Fruit fly (Drosophila melanogaster) whole organism, wandering third instar larva: Measurements from ENCODE around the gene Ir7d.

Source experiments
- Abd-B ChIP-seq: fragments of >200 bp; optimal IDR thresholded peaks from 2 replicates; lab custom pipeline; 2017; ENCODE audit warnings: missing biosample characterization, missing genetic modification characterization
- CG32264 ChIP-seq: fragments of 200-800 bp; sonication (Bioruptor generic); optimal IDR thresholded peaks from 2 replicates; lab custom pipeline; 2016; ENCODE audit warnings: missing biosample characterization, missing genetic modification characterization
- CG9705 ChIP-seq: fragments of 200-800 bp; sonication (Bioruptor generic); optimal IDR thresholded peaks from 2 replicates; lab custom pipeline; 2018; ENCODE audit warnings: missing biosample characterization, mild to moderate bottlenecking, missing genetic modification characterization
- CrebA ChIP-seq: fragments of 200-800 bp; sonication (Bioruptor generic); optimal IDR thresholded peaks from 2 replicates; lab custom pipeline; 2016; ENCODE audit warnings: missing biosample characterization, mild to moderate bottlenecking, missing genetic modification characterization, borderline replicate concordance
- Dfd ChIP-seq: fragments of >200 bp; optimal IDR thresholded peaks from 2 replicates; lab custom pipeline; 2017; ENCODE audit warnings: missing biosample characterization, missing genetic modification characterization
- Dif ChIP-seq: fragments of 200-275, 200-300 bp; sonication (Bioruptor generic); optimal IDR thresholded peaks from 2 replicates; lab custom pipeline; 2018; ENCODE audit warnings: missing biosample characterization, missing genetic modification characterization; ENCODE audit not compliant: partially characterized antibody
- GATAd ChIP-seq: sonication (Bioruptor generic); optimal IDR thresholded peaks from 2 replicates; lab custom pipeline; 2016; ENCODE audit warnings: missing biosample characterization, missing genetic modification characterization
- HLH106 ChIP-seq: fragments of 200-800 bp; optimal IDR thresholded peaks from 3 replicates; lab custom pipeline; 2019; ENCODE audit warnings: missing biosample characterization, mild to moderate bottlenecking, missing genetic modification characterization, moderate library complexity
- Hnf4 ChIP-seq: fragments of 200-800 bp; sonication (Bioruptor generic); optimal IDR thresholded peaks from 2 replicates; lab custom pipeline; 2016; ENCODE audit warnings: missing biosample characterization, mild to moderate bottlenecking, missing genetic modification characterization
- Hr78 ChIP-seq: fragments of >200 bp; optimal IDR thresholded peaks from 2 replicates; lab custom pipeline; 2017; ENCODE audit warnings: missing biosample characterization, missing genetic modification characterization
- Hr83 ChIP-seq: fragments of 200-300 bp; sonication (Bioruptor generic); optimal IDR thresholded peaks from 2 replicates; lab custom pipeline; 2016; ENCODE audit warnings: missing biosample characterization, mild to moderate bottlenecking, missing genetic modification characterization, moderate library complexity; ENCODE audit not compliant: poor library complexity, severe bottlenecking
- Jra ChIP-seq: sonication (Bioruptor generic); optimal IDR thresholded peaks from 2 replicates; lab custom pipeline; 2016; ENCODE audit warnings: missing biosample characterization, missing genetic modification characterization
- Mio ChIP-seq: sonication (Bioruptor generic); optimal IDR thresholded peaks from 2 replicates; lab custom pipeline; 2016; ENCODE audit warnings: missing biosample characterization, missing genetic modification characterization
- Myc ChIP-seq: fragments of >200 bp; optimal IDR thresholded peaks from 2 replicates; lab custom pipeline; 2017
- N ChIP-seq: fragments of >200 bp; optimal IDR thresholded peaks from 2 replicates; lab custom pipeline; 2018; ENCODE audit warnings: missing biosample characterization, missing external identifiers, missing genetic modification characterization
- OdsH ChIP-seq: fragments of 200-800 bp; sonication (Bioruptor generic); optimal IDR thresholded peaks from 2 replicates; lab custom pipeline; 2016; ENCODE audit warnings: missing biosample characterization, mild to moderate bottlenecking, missing genetic modification characterization
- Rel ChIP-seq, 2 experiments: fragments of 200-800 bp; sonication (Bioruptor generic) in 1 of 2; optimal IDR thresholded peaks; 2 replicates in 1 of 2; 3 replicates in 1 of 2; lab custom pipeline; 2016 to 2019; ENCODE audit warnings: mild to moderate bottlenecking in 2 of 2, missing biosample characterization in 2 of 2, missing genetic modification characterization in 2 of 2, moderate library complexity in 1 of 2
- Sp1 ChIP-seq: fragments of 200-800 bp; sonication (Bioruptor generic); optimal IDR thresholded peaks from 3 replicates; lab custom pipeline; 2019; ENCODE audit warnings: missing biosample characterization, mild to moderate bottlenecking, missing genetic modification characterization, moderate library complexity
- Vsx2 ChIP-seq: fragments of 200-300, 225-300 bp; sonication (Bioruptor generic); optimal IDR thresholded peaks from 2 replicates; lab custom pipeline; 2018; ENCODE audit warnings: missing biosample characterization, missing genetic modification characterization; ENCODE audit not compliant: partially characterized antibody
- br ChIP-seq: fragments of 200-800 bp; sonication (Bioruptor generic); optimal IDR thresholded peaks from 2 replicates; lab custom pipeline; 2016; ENCODE audit warnings: missing biosample characterization, missing genetic modification characterization
- brk ChIP-seq: fragments of 200-800 bp; sonication (Bioruptor generic); optimal IDR thresholded peaks from 2 replicates; lab custom pipeline; 2016; ENCODE audit warnings: missing biosample characterization, mild to moderate bottlenecking, missing genetic modification characterization
- dl ChIP-seq, 2 experiments: fragments of 175-275, 200-275 bp in 1 of 2; fragments of 200-275 bp in 1 of 2; sonication (Bioruptor generic); optimal IDR thresholded peaks; lab custom pipeline; 2018; ENCODE audit warnings: mild to moderate bottlenecking in 2 of 2, missing biosample characterization in 2 of 2, missing genetic modification characterization in 2 of 2, moderate library complexity in 2 of 2; ENCODE audit not compliant: partially characterized antibody in 2 of 2, insufficient read depth in 1 of 2
- dmrt93B ChIP-seq: fragments of 200-800 bp; sonication (Bioruptor generic); optimal IDR thresholded peaks from 2 replicates; lab custom pipeline; 2018; ENCODE audit warnings: missing biosample characterization, mild to moderate bottlenecking, missing genetic modification characterization
- dsf ChIP-seq: sonication (Bioruptor generic); optimal IDR thresholded peaks from 2 replicates; lab custom pipeline; 2016; ENCODE audit warnings: missing biosample characterization, missing genetic modification characterization, borderline replicate concordance
- ey ChIP-seq: fragments of 200-800 bp; sonication (Bioruptor generic); optimal IDR thresholded peaks from 2 replicates; lab custom pipeline; 2016; ENCODE audit warnings: missing biosample characterization, missing genetic modification characterization
- foxo ChIP-seq, 2 experiments: fragments of 200-800 bp; sonication (Bioruptor generic); optimal IDR thresholded peaks; 2 replicates in 1 of 2; 3 replicates in 1 of 2; lab custom pipeline; 2016 to 2017; ENCODE audit warnings: missing biosample characterization in 2 of 2, missing genetic modification characterization in 2 of 2
- fru ChIP-seq: fragments of 200-800 bp; sonication (Bioruptor generic); optimal IDR thresholded peaks from 3 replicates; lab custom pipeline; 2016; ENCODE audit warnings: missing biosample characterization, mild to moderate bottlenecking, missing genetic modification characterization
- h ChIP-seq: fragments of 200-800 bp; sonication (Bioruptor generic); optimal IDR thresholded peaks from 3 replicates; lab custom pipeline; 2016; ENCODE audit warnings: missing biosample characterization, mild to moderate bottlenecking, missing genetic modification characterization
- jim ChIP-seq: fragments of 175-275, 200-325 bp; sonication (Bioruptor generic); optimal IDR thresholded peaks from 2 replicates; lab custom pipeline; 2016; ENCODE audit warnings: missing biosample characterization, mild to moderate bottlenecking, missing genetic modification characterization
- lola ChIP-seq: fragments of >200 bp; optimal IDR thresholded peaks from 2 replicates; lab custom pipeline; 2017; ENCODE audit warnings: missing biosample characterization, missing genetic modification characterization
- pan ChIP-seq: fragments of >200 bp; optimal IDR thresholded peaks from 2 replicates; lab custom pipeline; 2017
- psq ChIP-seq: fragments of 200-800 bp; sonication (Bioruptor generic); optimal IDR thresholded peaks from 3 replicates; lab custom pipeline; 2017; ENCODE audit warnings: missing biosample characterization, mild to moderate bottlenecking, missing genetic modification characterization, moderate library complexity
- rgr ChIP-seq: fragments of 200-800 bp; sonication (Bioruptor generic); optimal IDR thresholded peaks from 3 replicates; lab custom pipeline; 2016; ENCODE audit warnings: missing biosample characterization, mild to moderate bottlenecking, missing genetic modification characterization
- sage ChIP-seq: fragments of 200-800 bp; sonication (Bioruptor generic); optimal IDR thresholded peaks from 2 replicates; lab custom pipeline; 2016; ENCODE audit warnings: missing biosample characterization, mild to moderate bottlenecking, missing genetic modification characterization
- sv ChIP-seq: fragments of 200-800 bp; sonication (Bioruptor generic); optimal IDR thresholded peaks from 3 replicates; lab custom pipeline; 2016; ENCODE audit warnings: missing biosample characterization, missing genetic modification characterization
- tai ChIP-seq: sonication (Bioruptor generic); optimal IDR thresholded peaks from 2 replicates; lab custom pipeline; 2016; ENCODE audit warnings: missing biosample characterization, missing genetic modification characterization
- usp ChIP-seq: fragments of >200 bp; optimal IDR thresholded peaks from 2 replicates; lab custom pipeline; 2017; ENCODE audit warnings: missing biosample characterization, missing genetic modification characterization
- woc ChIP-seq: sonication (Bioruptor generic); optimal IDR thresholded peaks from 2 replicates; lab custom pipeline; 2016; ENCODE audit warnings: missing biosample characterization, mild to moderate bottlenecking, missing genetic modification characterization

Gene Ir7d

dm6 chrX:7878736-7879135 lies at the start of gene Ir7d:
Gene Ir7d (minus strand): TSS chrX:7878836.
- TF ChIP-seq GATAd (GFP tag; lab: Kevin White, UChicago) (no peak), lola (GFP tag; lab: Kevin White, UChicago) (no peak), HLH106 (tag; lab: Kevin White, UChicago) (no peak), Hr83 (no peak), OdsH (GFP tag; lab: Kevin White, UChicago) (no peak), tai (no peak), Sp1 (no peak), fru (GFP tag; lab: Kevin White, UChicago) (no peak)
- TF ChIP-seq, all 38 proteins: peak for 0

- TF ChIP-seq OdsH (GFP tag; lab: Kevin White, UChicago) (no peak), woc (GFP tag; lab: Kevin White, UChicago) (no peak), lola (GFP tag; lab: Kevin White, UChicago) (no peak), CrebA (GFP tag; lab: Kevin White, UChicago) (no peak)
These were observed 46.3 kb upstream of the Ir7d start for dm6 chrX:7924913-7925312.

DNA sequence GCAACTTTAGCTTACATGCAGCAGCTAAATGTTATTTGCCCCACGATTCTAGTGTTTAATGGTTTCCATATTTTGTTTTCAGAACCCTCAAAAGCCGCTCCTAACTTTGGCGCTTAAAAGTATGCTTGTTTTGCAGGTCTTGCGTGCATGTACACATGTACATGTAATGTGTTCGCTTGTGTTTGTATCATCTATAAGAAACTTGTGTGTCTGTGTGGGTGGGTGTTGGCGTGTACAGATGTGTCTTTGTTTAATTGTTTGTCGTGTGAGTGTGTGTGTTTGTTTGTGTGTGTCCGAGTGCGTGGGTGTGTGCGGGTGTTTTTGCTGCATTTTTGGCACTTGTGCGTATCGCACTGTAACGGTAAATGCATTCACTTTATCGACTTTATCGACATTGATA lies 44.4 kb upstream of the Ir7d start:
- peak; percentile 56 for TF ChIP-seq N (GFP tag; lab: Kevin White, UChicago)
- TF ChIP-seq Sp1, result no peak

dm6 chrX:7920081-7920688 lies 41.5 kb upstream of the Ir7d start, which contains the start of the genes hdm and Ykt6:
Gene hdm (minus strand): TSS chrX:7920131.
Gene Ykt6 (plus strand): TSS chrX:7920409.
- TF ChIP-seq sage, result no peak
- no peak for TF ChIP-seq pan (lab: Kevin White, UChicago)
- no peak for TF ChIP-seq br
- TF ChIP-seq Mio (GFP tag; lab: Kevin White, UChicago), result peak; percentile 3
- TF ChIP-seq dsf (GFP tag; lab: Kevin White, UChicago), result no peak
- TF ChIP-seq GATAd (GFP tag; lab: Kevin White, UChicago), result peak; percentile 79
- no peak for TF ChIP-seq Abd-B (GFP tag; lab: Kevin White, UChicago)
- TF ChIP-seq Hr83, result no peak
- peak; percentile 76 for TF ChIP-seq HLH106 (tag; lab: Kevin White, UChicago)
- no peak for TF ChIP-seq CrebA (GFP tag; lab: Kevin White, UChicago)
- TF ChIP-seq dmrt93B, result no peak
- peak; percentile 70 for TF ChIP-seq OdsH (GFP tag; lab: Kevin White, UChicago)
- peak; percentile 28 for TF ChIP-seq CG32264
- peak; percentile 62 for TF ChIP-seq CG9705 (GFP tag; lab: Kevin White, UChicago)
- TF ChIP-seq woc (GFP tag; lab: Kevin White, UChicago), result no peak
- TF ChIP-seq Dif (GFP tag; lab: Kevin White, UChicago), result no peak
- no peak for TF ChIP-seq Myc (lab: Kevin White, UChicago)
- peak; percentile 70 for TF ChIP-seq psq (GFP tag; lab: Kevin White, UChicago)
- TF ChIP-seq Sp1, result no peak
- no peak for TF ChIP-seq lola (GFP tag; lab: Kevin White, UChicago)
- no peak for TF ChIP-seq N (GFP tag; lab: Kevin White, UChicago)
- no peak for TF ChIP-seq brk (GFP tag; lab: Kevin White, UChicago)
- TF ChIP-seq dl (GFP tag; optimal IDR thresholded peaks at IDR 0.05; lab: Kevin White, UChicago; ENCODE audit: insufficient read depth in 1 of 2, partially characterized antibody in 2 of 2), result no peak
- no peak for TF ChIP-seq usp (GFP tag; lab: Kevin White, UChicago)
- TF ChIP-seq Hnf4, result peak; percentile 92
- TF ChIP-seq ey (GFP tag; lab: Kevin White, UChicago), result peak; percentile 77
- TF ChIP-seq Hr78 (GFP tag; lab: Kevin White, UChicago), result no peak
- peak; percentile 93 for TF ChIP-seq Jra (GFP tag; lab: Kevin White, UChicago)
- TF ChIP-seq foxo (GFP tag; optimal IDR thresholded peaks at IDR 0.05; lab: Kevin White, UChicago), result peak in 1 of 2 experiments; percentile 87
- TF ChIP-seq Dfd (GFP tag; lab: Kevin White, UChicago), result no peak
- peak; percentile 85 for TF ChIP-seq fru (GFP tag; lab: Kevin White, UChicago)
- peak; percentile 81 for TF ChIP-seq rgr (GFP tag; lab: Kevin White, UChicago)
- no peak for TF ChIP-seq jim (GFP tag; lab: Kevin White, UChicago)
- peak; percentile 67 for TF ChIP-seq sv (GFP tag; lab: Kevin White, UChicago)
- TF ChIP-seq h (GFP tag; lab: Kevin White, UChicago), result peak; percentile 86
- TF ChIP-seq Rel (GFP tag; optimal IDR thresholded peaks at IDR 0.05; lab: Kevin White, UChicago), result no peak
- TF ChIP-seq Rel (tag; optimal IDR thresholded peaks at IDR 0.05; lab: Kevin White, UChicago), result peak; percentile 48
- no peak for TF ChIP-seq tai
- no peak for TF ChIP-seq Vsx2 (GFP tag; lab: Kevin White, UChicago)
